Fruit fly (Drosophila melanogaster) Kc167 (cell line): ENCODE data around the gene Frq2.

Experiments used
- Myc ChIP-seq: fragments of >200 bp; optimal IDR thresholded peaks from 2 replicates; lab custom pipeline; 2017; ENCODE audit warnings: missing external identifiers
- h ChIP-seq: fragments of >200 bp; optimal IDR thresholded peaks from 3 replicates; lab custom pipeline; 2018; ENCODE audit warnings: missing external identifiers
- insv ChIP-seq: fragments of >200 bp; optimal IDR thresholded peaks from 3 replicates; lab custom pipeline; 2018; ENCODE audit warnings: missing external identifiers
- psq ChIP-seq: fragments of >200 bp; optimal IDR thresholded peaks from 2 replicates; lab custom pipeline; 2017; ENCODE audit warnings: missing external identifiers

- no peak for TF ChIP-seq h (lab: Kevin White, UChicago)
- no peak for TF ChIP-seq psq (lab: Kevin White, UChicago)
- TF ChIP-seq insv (lab: Kevin White, UChicago), result no peak
- TF ChIP-seq Myc (lab: Kevin White, UChicago), result no peak
These were observed 37.5 kb upstream of the Frq2 start for dm6 chrX:18139950-18140349.
